Worm (Caenorhabditis elegans) whole organism, L4 larva: ENCODE results near the gene Y62H9A.9.

Experiments used
- F10B5.3 ChIP-seq: sonication (generic microtip); optimal IDR thresholded peaks from 2 replicates; lab custom pipeline; 2016; ENCODE audit warnings: mild to moderate bottlenecking, missing genetic modification characterization, missing compliant biosample characterization
- F26F4.8 ChIP-seq: fragments of 200-800 bp; sonication (Bioruptor generic); conservative IDR thresholded peaks from 2 replicates; pipeline ENCODE4 v1.3.6; 2022; ENCODE audit warnings: missing genetic modification characterization, missing compliant biosample characterization
- T20F7.1 ChIP-seq: fragments of 200-800 bp; sonication (Bioruptor generic); optimal IDR thresholded peaks from 2 replicates; lab custom pipeline; 2018; ENCODE audit warnings: mild to moderate bottlenecking, missing genetic modification characterization, missing compliant biosample characterization
- Y105C5A.15 ChIP-seq: fragments of 200-800 bp; sonication (Bioruptor generic); IDR thresholded peaks from 2 replicates; pipeline ENCODE4 v1.3.6; 2022; ENCODE audit warnings: missing genetic modification characterization, missing compliant biosample characterization
- Y75B8A.6 ChIP-seq: fragments of 200-800 bp; sonication (Bioruptor generic); IDR thresholded peaks from 2 replicates; pipeline ENCODE4 v1.3.6; 2022; ENCODE audit warnings: missing genetic modification reagents, missing genetic modification characterization, missing compliant biosample characterization
- ZK546.5 ChIP-seq, 2 experiments: sonication (generic microtip); optimal IDR thresholded peaks; 2 replicates each; lab custom pipeline; 2017; ENCODE audit warnings: missing biosample characterization in 2 of 2, missing genetic modification characterization in 2 of 2
- arid-1 ChIP-seq: fragments of 200-800 bp; sonication (Bioruptor generic); conservative IDR thresholded peaks from 2 replicates; pipeline ENCODE4 v1.3.6; 2022; ENCODE audit warnings: missing genetic modification reagents, missing genetic modification characterization, missing compliant biosample characterization
- ceh-28 ChIP-seq: fragments of 150-350 bp; optimal IDR thresholded peaks from 2 replicates; lab custom pipeline; 2014; ENCODE audit warnings: missing biosample characterization, missing genetic modification reagents, missing genetic modification characterization
- ceh-32 ChIP-seq: sonication (generic microtip); optimal IDR thresholded peaks from 2 replicates; lab custom pipeline; 2016; ENCODE audit warnings: mild to moderate bottlenecking, missing genetic modification characterization, missing compliant biosample characterization; ENCODE audit not compliant: poor library complexity
- ceh-44 ChIP-seq: fragments of 200-800 bp; sonication (Bioruptor generic); IDR thresholded peaks from 2 replicates; pipeline ENCODE4 v1.3.6; 2022; ENCODE audit warnings: missing genetic modification reagents, missing genetic modification characterization, missing compliant biosample characterization
- ceh-62 ChIP-seq: sonication (generic microtip); optimal IDR thresholded peaks from 2 replicates; lab custom pipeline; 2017; ENCODE audit warnings: missing biosample characterization, missing genetic modification characterization
- cey-2 ChIP-seq: sonication (generic microtip); optimal IDR thresholded peaks from 3 replicates; lab custom pipeline; 2017; ENCODE audit warnings: missing genetic modification characterization, mild to moderate bottlenecking, missing compliant biosample characterization, antibody characterized with exemption, borderline replicate concordance; ENCODE audit not compliant: insufficient read depth
- daf-16 ChIP-seq, 3 experiments: sonication (generic microtip); optimal IDR thresholded peaks; 2 replicates each; lab custom pipeline; 2016 to 2017; ENCODE audit warnings: missing genetic modification characterization in 3 of 3, missing genetic modification reagents in 3 of 3, mild to moderate bottlenecking in 2 of 3, missing compliant biosample characterization in 2 of 3, missing biosample characterization in 1 of 3, moderate library complexity in 1 of 3
- dmd-6 ChIP-seq: fragments of 200-800 bp; sonication (Bioruptor generic); IDR thresholded peaks from 2 replicates; pipeline ENCODE4 v1.3.6; 2022; ENCODE audit warnings: missing genetic modification reagents, missing genetic modification characterization, missing compliant biosample characterization
- dpl-1 ChIP-seq: fragments of 150-350 bp; optimal IDR thresholded peaks from 2 replicates; lab custom pipeline; 2014; ENCODE audit warnings: missing biosample characterization, missing genetic modification reagents, missing genetic modification characterization
- duxl-1 ChIP-seq: sonication (generic microtip); optimal IDR thresholded peaks from 2 replicates; lab custom pipeline; 2016; ENCODE audit warnings: mild to moderate bottlenecking, missing genetic modification characterization, moderate library complexity, missing compliant biosample characterization; ENCODE audit not compliant: poor library complexity
- egl-27 ChIP-seq: sonication (generic microtip); optimal IDR thresholded peaks from 3 replicates; lab custom pipeline; 2017; ENCODE audit warnings: missing biosample characterization, missing genetic modification reagents, missing genetic modification characterization
- egl-43 ChIP-seq: fragments of 200-800 bp; sonication (Bioruptor generic); IDR thresholded peaks from 2 replicates; pipeline ENCODE4 v1.3.6; 2022; ENCODE audit warnings: missing genetic modification reagents, missing genetic modification characterization, missing compliant biosample characterization
- gei-8 ChIP-seq: fragments of 200-800 bp; sonication (Bioruptor generic); optimal IDR thresholded peaks from 2 replicates; lab custom pipeline; 2018; ENCODE audit warnings: mild to moderate bottlenecking, missing genetic modification characterization, missing compliant biosample characterization
- hlh-11 ChIP-seq: fragments of 200-800 bp; sonication (Bioruptor generic); optimal IDR thresholded peaks from 2 replicates; lab custom pipeline; 2018; ENCODE audit warnings: mild to moderate bottlenecking, missing genetic modification characterization, missing compliant biosample characterization
- hmg-1.1 ChIP-seq: fragments of 200-800 bp; sonication (Bioruptor generic); IDR thresholded peaks from 2 replicates; pipeline ENCODE4 v1.3.6; 2022; ENCODE audit warnings: missing genetic modification reagents, missing genetic modification characterization, missing compliant biosample characterization
- lin-1 ChIP-seq: fragments of 200-800 bp; sonication (Bioruptor generic); IDR thresholded peaks from 2 replicates; pipeline ENCODE4 v1.3.6; 2022; ENCODE audit warnings: missing genetic modification reagents, missing genetic modification characterization, missing compliant biosample characterization
- lin-13 ChIP-seq: fragments of 150-350 bp; optimal IDR thresholded peaks from 2 replicates; lab custom pipeline; 2014; ENCODE audit warnings: missing biosample characterization, missing genetic modification reagents, missing genetic modification characterization
- lin-38 ChIP-seq: fragments of 200-800 bp; sonication (Bioruptor generic); IDR thresholded peaks from 2 replicates; pipeline ENCODE4 v1.3.6; 2022; ENCODE audit warnings: missing genetic modification reagents, missing genetic modification characterization, missing compliant biosample characterization
- madf-9 ChIP-seq: fragments of 200-800 bp; sonication (Bioruptor generic); conservative IDR thresholded peaks from 2 replicates; pipeline ENCODE4 v1.3.6; 2022; ENCODE audit warnings: missing genetic modification reagents, missing genetic modification characterization, missing compliant biosample characterization
- mdt-29 ChIP-seq: fragments of 200-800 bp; sonication (Bioruptor generic); IDR thresholded peaks from 2 replicates; pipeline ENCODE4 v1.3.6; 2022; ENCODE audit warnings: missing genetic modification reagents, missing genetic modification characterization, missing compliant biosample characterization
- mep-1 ChIP-seq: fragments of 150-350 bp; sonication (generic microtip); optimal IDR thresholded peaks from 3 replicates; lab custom pipeline; 2014; ENCODE audit warnings: missing biosample characterization, missing genetic modification characterization
- mxl-2 ChIP-seq: fragments of 200-800 bp; sonication (Bioruptor generic); conservative IDR thresholded peaks from 2 replicates; pipeline ENCODE4 v1.3.6; 2022; ENCODE audit warnings: missing genetic modification reagents, missing genetic modification characterization, missing compliant biosample characterization
- nhr-10 ChIP-seq: fragments of 150-350 bp; optimal IDR thresholded peaks from 2 replicates; lab custom pipeline; 2014; ENCODE audit warnings: missing biosample characterization, missing genetic modification characterization
- nhr-111 ChIP-seq: fragments of 200-800 bp; sonication (Bioruptor generic); optimal IDR thresholded peaks from 2 replicates; lab custom pipeline; 2018; ENCODE audit warnings: mild to moderate bottlenecking, missing genetic modification characterization, missing compliant biosample characterization
- nhr-25 ChIP-seq: sonication (generic microtip); optimal IDR thresholded peaks from 2 replicates; lab custom pipeline; 2017; ENCODE audit warnings: missing genetic modification characterization, mild to moderate bottlenecking, missing compliant biosample characterization, antibody characterized with exemption, moderate library complexity, borderline replicate concordance; ENCODE audit not compliant: insufficient read depth
- nhr-41 ChIP-seq: fragments of 200-800 bp; sonication (Bioruptor generic); IDR thresholded peaks from 2 replicates; pipeline ENCODE4 v1.3.6; 2022; ENCODE audit warnings: missing genetic modification reagents, missing genetic modification characterization, missing compliant biosample characterization
- nhr-42 ChIP-seq: fragments of 200-800 bp; sonication (Bioruptor generic); IDR thresholded peaks from 2 replicates; pipeline ENCODE4 v1.3.6; 2022; ENCODE audit warnings: missing genetic modification characterization, missing compliant biosample characterization
- nhr-48 ChIP-seq: sonication (generic microtip); optimal IDR thresholded peaks from 2 replicates; lab custom pipeline; 2016; ENCODE audit warnings: mild to moderate bottlenecking, missing genetic modification characterization, missing compliant biosample characterization
- nhr-6 ChIP-seq: fragments of 150-350 bp; optimal IDR thresholded peaks from 2 replicates; lab custom pipeline; 2014; ENCODE audit warnings: missing biosample characterization, missing genetic modification characterization
- nhr-76 ChIP-seq: fragments of 150-350 bp; optimal IDR thresholded peaks from 2 replicates; lab custom pipeline; 2014; ENCODE audit warnings: missing biosample characterization, missing genetic modification characterization
- php-3 ChIP-seq: fragments of 200-800 bp; sonication (Bioruptor generic); IDR thresholded peaks from 2 replicates; pipeline ENCODE4 v1.3.6; 2022; ENCODE audit warnings: missing genetic modification reagents, missing genetic modification characterization, missing compliant biosample characterization
- pqm-1 ChIP-seq: sonication (generic microtip); optimal IDR thresholded peaks from 2 replicates; lab custom pipeline; 2017; ENCODE audit warnings: missing biosample characterization, missing genetic modification characterization
- sdz-12 ChIP-seq: fragments of 200-800 bp; sonication (Bioruptor generic); optimal IDR thresholded peaks from 2 replicates; lab custom pipeline; 2018; ENCODE audit warnings: mild to moderate bottlenecking, missing genetic modification characterization, missing compliant biosample characterization
- set-16 ChIP-seq: fragments of 200-800 bp; sonication (Bioruptor generic); IDR thresholded peaks from 2 replicates; pipeline ENCODE4 v1.3.6; 2022; ENCODE audit warnings: missing genetic modification reagents, missing genetic modification characterization, missing compliant biosample characterization
- skn-1 ChIP-seq: fragments of 150-350 bp; optimal IDR thresholded peaks from 2 replicates; lab custom pipeline; 2014; ENCODE audit warnings: missing biosample characterization, missing genetic modification characterization
- snpc-4 ChIP-seq: fragments of 150-350 bp; optimal IDR thresholded peaks from 2 replicates; lab custom pipeline; 2014; ENCODE audit warnings: missing biosample characterization, missing genetic modification characterization
- tag-97 ChIP-seq: fragments of 200-800 bp; sonication (Bioruptor generic); IDR thresholded peaks from 2 replicates; pipeline ENCODE4 v1.3.6; 2022; ENCODE audit warnings: missing genetic modification characterization, missing compliant biosample characterization
- unc-130 ChIP-seq: sonication (generic microtip); optimal IDR thresholded peaks from 2 replicates; lab custom pipeline; 2016; ENCODE audit warnings: missing genetic modification reagents, missing genetic modification characterization, missing compliant biosample characterization
- unc-39 ChIP-seq: sonication (generic microtip); optimal IDR thresholded peaks from 2 replicates; lab custom pipeline; 2017; ENCODE audit warnings: missing biosample characterization, missing genetic modification characterization
- unc-62 ChIP-seq, 3 experiments: fragments of 150-350 bp in 1 of 3; sonication (generic microtip); optimal IDR thresholded peaks in 2 of 3; peaks in 1 of 3; 1 replicate in 1 of 3; 2 replicates in 2 of 3; lab custom pipeline; 2014 to 2017; ENCODE audit warnings: missing biosample characterization in 3 of 3, missing genetic modification characterization in 3 of 3, missing genetic modification reagents in 3 of 3, missing genotype in 1 of 3
- zag-1 ChIP-seq: fragments of 150-350 bp; optimal IDR thresholded peaks from 2 replicates; lab custom pipeline; 2014; ENCODE audit warnings: missing biosample characterization, missing genetic modification characterization
- ztf-11 ChIP-seq: fragments of 150-350 bp; optimal IDR thresholded peaks from 2 replicates; lab custom pipeline; 2014; ENCODE audit warnings: missing biosample characterization, missing genetic modification characterization
- ztf-7 ChIP-seq: fragments of 150-350 bp; optimal IDR thresholded peaks from 2 replicates; lab custom pipeline; 2014; ENCODE audit warnings: missing biosample characterization, missing genetic modification characterization

The Y62H9A.9 gene

ce11 chrX:11946788-11947463, 49.0 kb upstream of the Y62H9A.9 start, which contains the start of gene nfya-1 (continued):
- TF ChIP-seq daf-16 (GFP tag; optimal IDR thresholded peaks at IDR 0.05; lab: Kevin White, UChicago) (no peak), daf-16 (tag; optimal IDR thresholded peaks at IDR 0.05; lab: Kevin White, UChicago) (peak; percentile 54), tag-97 (no peak), arid-1 (GFP tag; lab: Robert Waterston, UW) (no peak), egl-43 (GFP tag; lab: Robert Waterston, UW) (no peak), pqm-1 (tag; lab: Kevin White, UChicago) (no peak), dmd-6 (GFP tag; lab: Robert Waterston, UW) (peak; percentile 31; the same call in 1 of the 2 replicates), unc-62 (GFP tag; optimal IDR thresholded peaks at IDR 0.05 in 1 of 2; lab: Kevin White, UChicago) (peak in 1 of 2 experiments; percentile 85), unc-62 (tag; optimal IDR thresholded peaks at IDR 0.05; lab: Kevin White, UChicago) (no peak), mxl-2 (GFP tag; lab: Robert Waterston, UW) (no peak), skn-1 (tag; lab: Kevin White, UChicago) (no peak), hmg-1.1 (peak; percentile 76), nhr-10 (no peak), nhr-42 (GFP tag; lab: Robert Waterston, UW) (no peak), lin-1 (no peak), nhr-25 (peak; percentile 71), unc-39 (tag; lab: Kevin White, UChicago) (no peak), madf-9 (0 out of 2 replicates have a peak, but pooled peaks have one; percentile 9), F26F4.8 (GFP tag; lab: Robert Waterston, UW) (no peak), mdt-29 (no peak), set-16 (GFP tag; lab: Robert Waterston, UW) (no peak), dpl-1 (peak; percentile 28), nhr-41 (GFP tag; lab: Robert Waterston, UW) (no peak), T20F7.1 (no peak), sdz-12 (no peak), ztf-11 (tag; lab: Kevin White, UChicago) (no peak), F10B5.3 (tag; lab: Kevin White, UChicago) (no peak), nhr-76 (tag; lab: Kevin White, UChicago) (no peak), Y105C5A.15 (GFP tag; lab: Robert Waterston, UW) (no peak), ZK546.5 (tag; optimal IDR thresholded peaks at IDR 0.05; lab: Kevin White, UChicago) (no peak), Y75B8A.6 (GFP tag; lab: Robert Waterston, UW) (no peak), cey-2 (tag; lab: Kevin White, UChicago) (no peak), unc-130 (GFP tag; lab: Kevin White, UChicago) (no peak), lin-13 (no peak), nhr-6 (peak; percentile 36), ceh-32 (tag; lab: Kevin White, UChicago) (no peak), ztf-7 (tag; lab: Kevin White, UChicago) (no peak), lin-38 (no peak), egl-27 (tag; lab: Kevin White, UChicago) (no peak), mep-1 (tag; lab: Kevin White, UChicago) (no peak), gei-8 (GFP tag; lab: Kevin White, UChicago) (no peak), duxl-1 (tag; lab: Kevin White, UChicago) (peak; percentile 11), php-3 (GFP tag; lab: Robert Waterston, UW) (no peak), ceh-44 (GFP tag; lab: Robert Waterston, UW) (no peak), nhr-48 (tag; lab: Kevin White, UChicago) (no peak), ceh-28 (peak; percentile 62), zag-1 (tag; lab: Kevin White, UChicago) (no peak), nhr-111 (GFP tag; lab: Kevin White, UChicago) (no peak), ceh-62 (no peak), snpc-4 (tag; lab: Kevin White, UChicago) (no peak), hlh-11 (tag; lab: Kevin White, UChicago) (no peak)
